In genomic region chr3L:19939024-19939423, dm6 we compare ENCODE assay signal across 2 fruit fly cellular contexts.
TF ChIP-seq lines count a peak whose summit lies in the region.

Ac76E (plus strand) TSS chr3L:19939287.

TF ChIP-seq in whole organism, adult, 20 proteins besides CTCF, POLR2A, EP300 and RAD21 (continued from another document):
- no peak for TF ChIP-seq Clk (GFP tag; optimal IDR thresholded peaks at IDR 0.05; lab: Kevin White, UChicago)
- no peak for TF ChIP-seq ovo (GFP tag; optimal IDR thresholded peaks at IDR 0.05; lab: Kevin White, UChicago)

TF ChIP-seq in whole organism, embryonic, 481 proteins besides CTCF, POLR2A, EP300 and RAD21 (continued from another document and continues in another):
- TF ChIP-seq sc (optimal IDR thresholded peaks at IDR 0.05; lab: Kevin White, UChicago) (no peak), sc (GFP tag; optimal IDR thresholded peaks at IDR 0.05; lab: Kevin White, UChicago) (no peak), danr (GFP tag; IDR thresholded peaks at IDR 0.05; lab: Robert Waterston, UW) (no peak), z (GFP tag; IDR thresholded peaks at IDR 0.05; lab: Robert Waterston, UW) (no peak), knrl (GFP tag; IDR thresholded peaks at IDR 0.05; lab: Robert Waterston, UW; ENCODE audit: partially characterized antibody) (no peak), Hsf (GFP tag; optimal IDR thresholded peaks at IDR 0.05; lab: Kevin White, UChicago) (no peak), CG9609 (GFP tag; optimal IDR thresholded peaks at IDR 0.05; lab: Kevin White, UChicago) (no peak), Antp (GFP tag; optimal IDR thresholded peaks at IDR 0.05; lab: Kevin White, UChicago) (no peak), sd (tag; optimal IDR thresholded peaks at IDR 0.05; lab: Kevin White, UChicago) (peak; percentile 25), ind (GFP tag; optimal IDR thresholded peaks at IDR 0.05; lab: Kevin White, UChicago) (no peak), CoRest (tag; optimal IDR thresholded peaks at IDR 0.05; lab: Kevin White, UChicago) (no peak), ATbp (GFP tag; optimal IDR thresholded peaks at IDR 0.05; lab: Kevin White, UChicago) (no peak), CG3163 (GFP tag; optimal IDR thresholded peaks at IDR 0.05; lab: Kevin White, UChicago) (no peak), sug (tag; optimal IDR thresholded peaks at IDR 0.05; lab: Kevin White, UChicago) (peak; percentile 24), jumu (GFP tag; optimal IDR thresholded peaks at IDR 0.05; lab: Kevin White, UChicago) (no peak), pum (GFP tag; optimal IDR thresholded peaks at IDR 0.05; lab: Kevin White, UChicago) (no peak), CG8944 (GFP tag; optimal IDR thresholded peaks at IDR 0.05; lab: Kevin White, UChicago) (no peak), emc (GFP tag; optimal IDR thresholded peaks at IDR 0.05; lab: Kevin White, UChicago) (no peak), Myb (GFP tag; optimal IDR thresholded peaks at IDR 0.05; lab: Kevin White, UChicago) (no peak), CG2116 (GFP tag; optimal IDR thresholded peaks at IDR 0.05; lab: Kevin White, UChicago) (no peak), sr (GFP tag; IDR thresholded peaks at IDR 0.05; lab: Robert Waterston, UW) (no peak), CG17912 (GFP tag; optimal IDR thresholded peaks at IDR 0.05; lab: Kevin White, UChicago) (no peak), Abd-B (GFP tag; optimal IDR thresholded peaks at IDR 0.05; lab: Kevin White, UChicago) (no peak), MBD-R2 (GFP tag; IDR thresholded peaks at IDR 0.05; lab: Robert Waterston, UW) (no peak), HLH4C (GFP tag; IDR thresholded peaks at IDR 0.05; lab: Robert Waterston, UW; ENCODE audit: partially characterized antibody) (no peak), CG9727 (GFP tag; optimal IDR thresholded peaks at IDR 0.05; lab: Kevin White, UChicago) (no peak), Atf-2 (GFP tag; optimal IDR thresholded peaks at IDR 0.05; lab: Kevin White, UChicago) (no peak), chm (GFP tag; IDR thresholded peaks at IDR 0.05; lab: Robert Waterston, UW) (peak; percentile 34; the same call in 1 of the 2 replicates), peb (GFP tag; IDR thresholded peaks at IDR 0.05; lab: Robert Waterston, UW) (no peak), Dip2 (GFP tag; IDR thresholded peaks at IDR 0.05; lab: Robert Waterston, UW) (no peak), maf-S (GFP tag; optimal IDR thresholded peaks at IDR 0.05; lab: Kevin White, UChicago) (no peak), trh (GFP tag; optimal IDR thresholded peaks at IDR 0.05; lab: Kevin White, UChicago) (no peak), gro (GFP tag; optimal IDR thresholded peaks at IDR 0.05; lab: Kevin White, UChicago) (peak; percentile 80), CG12104 (GFP tag; optimal IDR thresholded peaks at IDR 0.05; lab: Kevin White, UChicago) (no peak), CG1602 (GFP tag; optimal IDR thresholded peaks at IDR 0.05; lab: Kevin White, UChicago) (no peak), C15 (GFP tag; IDR thresholded peaks at IDR 0.05; lab: Robert Waterston, UW) (no peak), tin (GFP tag; optimal IDR thresholded peaks at IDR 0.05; lab: Kevin White, UChicago) (no peak), so (GFP tag; IDR thresholded peaks at IDR 0.05; lab: Robert Waterston, UW) (no peak), mam (GFP tag; optimal IDR thresholded peaks at IDR 0.05; lab: Kevin White, UChicago) (no peak), sens (GFP tag; lab: Kevin White, UChicago) (no peak), Sry-δ (GFP tag; optimal IDR thresholded peaks at IDR 0.05; lab: Kevin White, UChicago) (no peak), CG14050 (GFP tag; IDR thresholded peaks at IDR 0.05; lab: Robert Waterston, UW) (no peak), zen (tag; optimal IDR thresholded peaks at IDR 0.05; lab: Kevin White, UChicago) (no peak), CG16813 (GFP tag; IDR thresholded peaks at IDR 0.05; lab: Robert Waterston, UW; ENCODE audit: partially characterized antibody) (no peak), Hr78 (GFP tag; optimal IDR thresholded peaks at IDR 0.05; lab: Kevin White, UChicago) (no peak), CG10431 (GFP tag; optimal IDR thresholded peaks at IDR 0.05; lab: Kevin White, UChicago) (no peak), HLHmδ (GFP tag; optimal IDR thresholded peaks at IDR 0.05; lab: Kevin White, UChicago) (no peak), ab (GFP tag; optimal IDR thresholded peaks at IDR 0.05; lab: Kevin White, UChicago) (no peak), CG32532 (GFP tag; IDR thresholded peaks at IDR 0.05; lab: Robert Waterston, UW) (peak; percentile 45; the same call in 1 of the 2 replicates), cato (GFP tag; optimal IDR thresholded peaks at IDR 0.05; lab: Kevin White, UChicago; ENCODE audit: borderline replicate concordance) (no peak), CG11560 (tag; IDR thresholded peaks at IDR 0.05; lab: Robert Waterston, UW) (no peak), Hey (tag; optimal IDR thresholded peaks at IDR 0.05; lab: Kevin White, UChicago) (no peak), ewg (GFP tag; optimal IDR thresholded peaks at IDR 0.05; lab: Kevin White, UChicago) (no peak), Oaz (GFP tag; IDR thresholded peaks at IDR 0.05; lab: Robert Waterston, UW) (no peak), pita (GFP tag; optimal IDR thresholded peaks at IDR 0.05; lab: Kevin White, UChicago) (no peak), tx (GFP tag; optimal IDR thresholded peaks at IDR 0.05; lab: Kevin White, UChicago) (no peak), CG3995 (GFP tag; optimal IDR thresholded peaks at IDR 0.05; lab: Kevin White, UChicago) (no peak), CG11695 (GFP tag; IDR thresholded peaks at IDR 0.05; lab: Robert Waterston, UW) (0 out of 3 replicates have a peak, but pooled peaks have one; percentile 26), CG3407 (GFP tag; optimal IDR thresholded peaks at IDR 0.05; lab: Kevin White, UChicago) (no peak), br (optimal IDR thresholded peaks at IDR 0.05; lab: Kevin White, UChicago) (no peak), esg (GFP tag; conservative IDR thresholded peaks at IDR 0.05; lab: Robert Waterston, UW) (no peak), CG16863 (GFP tag; optimal IDR thresholded peaks at IDR 0.05; lab: Kevin White, UChicago) (no peak), CG2712 (tag; optimal IDR thresholded peaks at IDR 0.05; lab: Kevin White, UChicago) (no peak), her (GFP tag; optimal IDR thresholded peaks at IDR 0.05; lab: Kevin White, UChicago) (no peak), CG10654 (GFP tag; optimal IDR thresholded peaks at IDR 0.05; lab: Kevin White, UChicago) (no peak), CG3838 (GFP tag; optimal IDR thresholded peaks at IDR 0.05; lab: Kevin White, UChicago) (no peak), CG1603 (tag; optimal IDR thresholded peaks at IDR 0.05; lab: Kevin White, UChicago) (no peak), Nf-YB (GFP tag; optimal IDR thresholded peaks at IDR 0.05; lab: Kevin White, UChicago) (no peak), CG12391 (tag; optimal IDR thresholded peaks at IDR 0.05; lab: Kevin White, UChicago) (no peak), D19A (tag; optimal IDR thresholded peaks at IDR 0.05; lab: Kevin White, UChicago) (no peak), Atf6 (GFP tag; IDR thresholded peaks at IDR 0.05; lab: Robert Waterston, UW) (peak; percentile 64), CG10979 (tag; optimal IDR thresholded peaks at IDR 0.05; lab: Kevin White, UChicago) (no peak), D (optimal IDR thresholded peaks at IDR 0.05; lab: Kevin White, UChicago) (no peak), D (GFP tag; optimal IDR thresholded peaks at IDR 0.05; lab: Kevin White, UChicago) (no peak), bsh (GFP tag; optimal IDR thresholded peaks at IDR 0.05; lab: Kevin White, UChicago) (no peak), ash1 (GFP tag; optimal IDR thresholded peaks at IDR 0.05; lab: Kevin White, UChicago) (no peak), Bdp1 (GFP tag; optimal IDR thresholded peaks at IDR 0.05; lab: Kevin White, UChicago) (no peak), Ada2b (GFP tag; IDR thresholded peaks at IDR 0.05; lab: Robert Waterston, UW) (no peak), CG10267 (tag; optimal IDR thresholded peaks at IDR 0.05; lab: Kevin White, UChicago) (no peak), CG31224 (GFP tag; IDR thresholded peaks at IDR 0.05; lab: Robert Waterston, UW) (peak; percentile 18; the same call in 1 of the 2 replicates), CG3065 (GFP tag; optimal IDR thresholded peaks at IDR 0.05; lab: Kevin White, UChicago) (no peak), chinmo (GFP tag; IDR thresholded peaks at IDR 0.05; lab: Robert Waterston, UW; ENCODE audit: partially characterized antibody) (peak; percentile 94), Max (GFP tag; optimal IDR thresholded peaks at IDR 0.05; lab: Kevin White, UChicago) (no peak), Taf1 (GFP tag; IDR thresholded peaks at IDR 0.05; lab: Robert Waterston, UW) (no peak), dmrt99B (tag; optimal IDR thresholded peaks at IDR 0.05; lab: Kevin White, UChicago) (no peak), CG18476 (GFP tag; optimal IDR thresholded peaks at IDR 0.05; lab: Kevin White, UChicago) (no peak), toy (GFP tag; IDR thresholded peaks at IDR 0.05; lab: Robert Waterston, UW) (no peak), Adf1 (GFP tag; IDR thresholded peaks at IDR 0.05; lab: Robert Waterston, UW) (peak; percentile 43; the same call in 1 of the 2 replicates), Ptx1 (GFP tag; IDR thresholded peaks at IDR 0.05; lab: Robert Waterston, UW) (no peak), CG6765 (GFP tag; optimal IDR thresholded peaks at IDR 0.05; lab: Kevin White, UChicago) (no peak), CG11247 (GFP tag; IDR thresholded peaks at IDR 0.05; lab: Robert Waterston, UW) (no peak), az2 (GFP tag; optimal IDR thresholded peaks at IDR 0.05; lab: Kevin White, UChicago) (no peak), dmrt11E (tag; optimal IDR thresholded peaks at IDR 0.05; lab: Kevin White, UChicago) (no peak), tap (tag; optimal IDR thresholded peaks at IDR 0.05; lab: Kevin White, UChicago) (no peak), CG34422 (GFP tag; IDR thresholded peaks at IDR 0.05; lab: Robert Waterston, UW) (peak; percentile 32; the same call in 1 of the 3 replicates), caup (GFP tag; optimal IDR thresholded peaks at IDR 0.05; lab: Kevin White, UChicago; ENCODE audit: severe bottlenecking) (peak; percentile 32), gsb (GFP tag; IDR thresholded peaks at IDR 0.05; lab: Robert Waterston, UW) (no peak), Nf-YC (tag; optimal IDR thresholded peaks at IDR 0.05; lab: Kevin White, UChicago) (no peak), repo (GFP tag; optimal IDR thresholded peaks at IDR 0.05; lab: Kevin White, UChicago) (no peak), CG15479 (GFP tag; optimal IDR thresholded peaks at IDR 0.05; lab: Kevin White, UChicago) (no peak), stc (GFP tag; IDR thresholded peaks at IDR 0.05; lab: Robert Waterston, UW) (peak; percentile 19; the same call in 1 of the 2 replicates), Med (GFP tag; lab: Kevin White, UChicago) (peak; percentile 81), CG12219 (GFP tag; optimal IDR thresholded peaks at IDR 0.05; lab: Kevin White, UChicago) (no peak), phol (tag; optimal IDR thresholded peaks at IDR 0.05; lab: Kevin White, UChicago) (no peak), Meics (GFP tag; optimal IDR thresholded peaks at IDR 0.05; lab: Kevin White, UChicago) (no peak), CG18619 (GFP tag; optimal IDR thresholded peaks at IDR 0.05; lab: Kevin White, UChicago) (no peak), lilli (GFP tag; optimal IDR thresholded peaks at IDR 0.05; lab: Kevin White, UChicago) (peak; percentile 17), Doc3 (GFP tag; IDR thresholded peaks at IDR 0.05; lab: Robert Waterston, UW; ENCODE audit: partially characterized antibody) (no peak), shn (GFP tag; optimal IDR thresholded peaks at IDR 0.05; lab: Kevin White, UChicago) (no peak), eyg (GFP tag; optimal IDR thresholded peaks at IDR 0.05; lab: Kevin White, UChicago) (no peak), Pdp1 (GFP tag; optimal IDR thresholded peaks at IDR 0.05; lab: Kevin White, UChicago) (peak in 1 of 2 experiments; percentile 32), CG8388 (GFP tag; optimal IDR thresholded peaks at IDR 0.05; lab: Kevin White, UChicago) (no peak), ac (GFP tag; optimal IDR thresholded peaks at IDR 0.05; lab: Kevin White, UChicago) (no peak), Hmr (GFP tag; optimal IDR thresholded peaks at IDR 0.05; lab: Kevin White, UChicago) (peak; percentile 36), Hr39 (optimal IDR thresholded peaks at IDR 0.05; lab: Kevin White, UChicago) (no peak), CG4730 (GFP tag; IDR thresholded peaks at IDR 0.05; lab: Robert Waterston, UW) (no peak), CG11504 (tag; optimal IDR thresholded peaks at IDR 0.05; lab: Kevin White, UChicago) (peak; percentile 100), CG14014 (GFP tag; IDR thresholded peaks at IDR 0.05; lab: Robert Waterston, UW) (no peak), HmgZ (tag; optimal IDR thresholded peaks at IDR 0.05; lab: Kevin White, UChicago) (peak; percentile 56), CG9876 (GFP tag; optimal IDR thresholded peaks at IDR 0.05; lab: Kevin White, UChicago) (no peak), HHEX (GFP tag; optimal IDR thresholded peaks at IDR 0.05; lab: Kevin White, UChicago) (no peak), fd96Cb (tag; optimal IDR thresholded peaks at IDR 0.05; lab: Kevin White, UChicago) (no peak), zfh1 (GFP tag; IDR thresholded peaks at IDR 0.05; lab: Robert Waterston, UW) (no peak), ems (GFP tag; optimal IDR thresholded peaks at IDR 0.05; lab: Kevin White, UChicago) (no peak), sqz (GFP tag; optimal IDR thresholded peaks at IDR 0.05; lab: Kevin White, UChicago) (no peak), CG16815 (GFP tag; optimal IDR thresholded peaks at IDR 0.05; lab: Kevin White, UChicago) (no peak), Fer3 (tag; optimal IDR thresholded peaks at IDR 0.05; lab: Kevin White, UChicago) (no peak), prd (optimal IDR thresholded peaks at IDR 0.05; lab: Kevin White, UChicago) (no peak), prd (GFP tag; IDR thresholded peaks at IDR 0.05; lab: Robert Waterston, UW) (no peak), CG3726 (GFP tag; IDR thresholded peaks at IDR 0.05; lab: Robert Waterston, UW) (no peak), Aef1 (GFP tag; IDR thresholded peaks at IDR 0.05; lab: Robert Waterston, UW) (no peak), inv (GFP tag; IDR thresholded peaks at IDR 0.05; lab: Robert Waterston, UW; ENCODE audit: partially characterized antibody) (no peak), Jarid2 (GFP tag; optimal IDR thresholded peaks at IDR 0.05; lab: Kevin White, UChicago) (peak; percentile 92), CG8478 (optimal IDR thresholded peaks at IDR 0.05; lab: Kevin White, UChicago) (no peak), CG8290 (GFP tag; optimal IDR thresholded peaks at IDR 0.05; lab: Kevin White, UChicago) (no peak), CG8290 (tag; optimal IDR thresholded peaks at IDR 0.05; lab: Kevin White, UChicago) (peak in 1 of 2 experiments; percentile 73), CG11398 (GFP tag; optimal IDR thresholded peaks at IDR 0.05; lab: Kevin White, UChicago) (no peak), bcd (GFP tag; optimal IDR thresholded peaks at IDR 0.05; lab: Kevin White, UChicago) (no peak)
